Fruit fly (Drosophila melanogaster): ENCODE data around the gene dbr.

DNA sequence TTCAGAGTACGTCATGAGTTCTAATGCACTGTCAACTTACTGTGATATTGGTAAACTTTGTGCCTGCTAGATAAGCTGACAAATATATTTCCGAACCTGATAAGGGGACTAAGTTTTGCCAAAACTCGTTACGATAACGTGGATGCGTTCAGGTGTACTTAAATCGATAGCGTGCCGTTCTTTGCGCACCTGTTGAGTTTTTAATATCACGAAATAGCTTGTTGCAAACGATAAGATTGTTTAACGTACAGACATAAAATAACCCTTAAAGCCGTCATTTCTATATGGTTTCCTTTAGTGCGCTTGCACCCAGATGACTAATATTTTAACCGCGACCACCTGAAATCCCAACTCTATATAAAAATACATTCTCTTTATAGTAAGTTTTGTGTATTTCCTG, 15.8 kb downstream of the dbr start:
- TF ChIP-seq Sin3A (optimal IDR thresholded peaks at IDR 0.05) (no peak), Myc (optimal IDR thresholded peaks at IDR 0.05) (no peak), ttk (optimal IDR thresholded peaks at IDR 0.05) (no peak), psq (optimal IDR thresholded peaks at IDR 0.05) (no peak), h (optimal IDR thresholded peaks at IDR 0.05) (no peak)
